Fruit fly (Drosophila melanogaster) whole organism, embryonic: ENCODE data around the gene Rbp1-like.

Experiments
- CG10147 ChIP-seq: fragments of 200-800 bp; sonication (Bioruptor generic); optimal IDR thresholded peaks from 2 replicates; lab custom pipeline; 2019; ENCODE audit warnings: missing biosample characterization, mild to moderate bottlenecking, missing genetic modification characterization, moderate library complexity
- CG10654 ChIP-seq: fragments of 200-800 bp; sonication (Bioruptor generic); optimal IDR thresholded peaks from 2 replicates; lab custom pipeline; 2016; ENCODE audit warnings: missing biosample characterization, missing genetic modification characterization
- CG11085 ChIP-seq: fragments of 200-800 bp; sonication (Bioruptor generic); IDR thresholded peaks from 2 replicates; pipeline ENCODE4 v1.3.6; 2022; ENCODE audit warnings: missing biosample characterization, missing genetic modification characterization
- CG11093 ChIP-seq: fragments of 200-800 bp; sonication (Bioruptor generic); IDR thresholded peaks from 3 replicates; pipeline ENCODE4 v1.3.6; 2022; ENCODE audit warnings: missing biosample characterization, missing genetic modification characterization
- CG11695 ChIP-seq: fragments of 200-800 bp; sonication (Bioruptor generic); IDR thresholded peaks from 3 replicates; pipeline ENCODE4 v1.3.6; 2022; ENCODE audit warnings: missing biosample characterization, missing genetic modification characterization
- CG12659 ChIP-seq: fragments of 200-800 bp; sonication (Bioruptor generic); optimal IDR thresholded peaks from 3 replicates; lab custom pipeline; 2017; ENCODE audit warnings: mild to moderate bottlenecking, missing biosample characterization, missing genetic modification reagents, missing genetic modification characterization
- CG14860 ChIP-seq: fragments of 200-800 bp; sonication (Bioruptor generic); IDR thresholded peaks from 3 replicates; pipeline ENCODE4 v1.3.6; 2022; ENCODE audit warnings: missing biosample characterization, missing genetic modification characterization; ENCODE audit not compliant: partially characterized antibody
- CG17385 ChIP-seq: fragments of 200-800 bp; sonication (Bioruptor generic); optimal IDR thresholded peaks from 3 replicates; lab custom pipeline; 2018; ENCODE audit warnings: missing biosample characterization, mild to moderate bottlenecking, missing genetic modification characterization
- CG1792 ChIP-seq: fragments of 200-800 bp; sonication (Bioruptor generic); optimal IDR thresholded peaks from 2 replicates; lab custom pipeline; 2016; ENCODE audit warnings: missing biosample characterization, missing genetic modification characterization
- CG18011 ChIP-seq: fragments of 200-800 bp; sonication (Bioruptor generic); optimal IDR thresholded peaks from 2 replicates; lab custom pipeline; 2017; ENCODE audit warnings: missing biosample characterization, missing genetic modification characterization, mild to moderate bottlenecking, moderate library complexity, missing genotype
- CG2199 ChIP-seq: fragments of 200-800 bp; sonication (Bioruptor generic); IDR thresholded peaks from 3 replicates; pipeline ENCODE4 v1.3.6; 2022; ENCODE audit warnings: missing biosample characterization, missing genetic modification characterization
- CG2202 ChIP-seq: fragments of 200-800 bp; sonication (Bioruptor generic); optimal IDR thresholded peaks from 2 replicates; lab custom pipeline; 2018; ENCODE audit warnings: missing biosample characterization, mild to moderate bottlenecking, missing genetic modification characterization
- CG34376 ChIP-seq: fragments of 200-800 bp; sonication (Bioruptor generic); optimal IDR thresholded peaks from 2 replicates; lab custom pipeline; 2018; ENCODE audit warnings: missing biosample characterization, mild to moderate bottlenecking, missing genetic modification characterization
- CG34422 ChIP-seq: fragments of 200-800 bp; sonication (Bioruptor generic); IDR thresholded peaks from 3 replicates; pipeline ENCODE4 v1.3.6; 2022; ENCODE audit warnings: missing biosample characterization, missing genetic modification characterization
- CG3847 ChIP-seq: fragments of 200-800 bp; sonication (Bioruptor generic); IDR thresholded peaks from 2 replicates; pipeline ENCODE4 v1.3.6; 2022; ENCODE audit warnings: missing biosample characterization, missing genetic modification characterization
- CG6175 ChIP-seq: fragments of 200-800 bp; sonication (Bioruptor generic); IDR thresholded peaks from 3 replicates; pipeline ENCODE4 v1.3.6; 2022; ENCODE audit warnings: missing biosample characterization, missing genetic modification characterization
- CG8290 ChIP-seq, 3 experiments: fragments of 200-800 bp; sonication (Bioruptor generic); optimal IDR thresholded peaks; 2 replicates each; lab custom pipeline; 2016 to 2019; ENCODE audit warnings: missing biosample characterization in 3 of 3, missing genetic modification characterization in 3 of 3, mild to moderate bottlenecking in 2 of 3, moderate library complexity in 1 of 3
- CTCF ChIP-seq: fragments of 200-800 bp; sonication (Bioruptor generic); optimal IDR thresholded peaks from 2 replicates; lab custom pipeline; 2017; ENCODE audit warnings: missing biosample characterization, mild to moderate bottlenecking, missing genetic modification characterization, moderate library complexity
- H15 ChIP-seq: fragments of 200-800 bp; sonication (Bioruptor generic); IDR thresholded peaks from 3 replicates; pipeline ENCODE4 v1.3.6; 2022; ENCODE audit warnings: missing biosample characterization, missing genetic modification characterization
- Hmr ChIP-seq: fragments of 200-800 bp; sonication (Bioruptor generic); optimal IDR thresholded peaks from 3 replicates; lab custom pipeline; 2017; ENCODE audit warnings: mild to moderate bottlenecking, missing biosample characterization, missing genetic modification reagents, missing genetic modification characterization
- MESR4 ChIP-seq: fragments of 200-800 bp; sonication (Bioruptor generic); optimal IDR thresholded peaks from 2 replicates; lab custom pipeline; 2018; ENCODE audit warnings: missing biosample characterization, mild to moderate bottlenecking, missing genetic modification characterization, moderate library complexity
- Meics ChIP-seq: fragments of 200-800 bp; sonication (Bioruptor generic); optimal IDR thresholded peaks from 2 replicates; lab custom pipeline; 2017; ENCODE audit warnings: missing biosample characterization, mild to moderate bottlenecking, missing genetic modification characterization
- Nf-YC ChIP-seq: fragments of 200-800 bp; optimal IDR thresholded peaks from 3 replicates; lab custom pipeline; 2019; ENCODE audit warnings: missing biosample characterization, mild to moderate bottlenecking, missing genetic modification characterization, moderate library complexity
- Opbp ChIP-seq: fragments of 200-800 bp; sonication (Bioruptor generic); IDR thresholded peaks from 3 replicates; pipeline ENCODE4 v1.3.6; 2022; ENCODE audit warnings: missing biosample characterization, missing genetic modification characterization; ENCODE audit not compliant: partially characterized antibody
- Rfx ChIP-seq: fragments of 200-800 bp; sonication (Bioruptor generic); IDR thresholded peaks from 2 replicates; pipeline ENCODE4 v1.3.6; 2022; ENCODE audit warnings: missing biosample characterization, missing genetic modification characterization
- Sox100B ChIP-seq: fragments of 200-800 bp; sonication (Bioruptor generic); optimal IDR thresholded peaks from 3 replicates; lab custom pipeline; 2018; ENCODE audit warnings: missing biosample characterization, mild to moderate bottlenecking, missing genetic modification characterization
- Tbp ChIP-seq: fragments of >200 bp; optimal IDR thresholded peaks from 2 replicates; lab custom pipeline; 2018; ENCODE audit warnings: missing biosample characterization, missing genetic modification characterization
- ash1 ChIP-seq: fragments of 200-800 bp; sonication (Bioruptor generic); optimal IDR thresholded peaks from 2 replicates; lab custom pipeline; 2018; ENCODE audit warnings: missing biosample characterization, mild to moderate bottlenecking, missing genetic modification characterization
- az2 ChIP-seq: fragments of 200-800 bp; sonication (Bioruptor generic); optimal IDR thresholded peaks from 3 replicates; lab custom pipeline; 2016; ENCODE audit warnings: missing biosample characterization, missing genetic modification characterization
- bsh ChIP-seq, 2 experiments: fragments of 200-800 bp; sonication (Bioruptor generic); optimal IDR thresholded peaks; 2 replicates each; lab custom pipeline; 2017 to 2018; ENCODE audit warnings: mild to moderate bottlenecking in 2 of 2, missing biosample characterization in 2 of 2, missing genetic modification characterization in 2 of 2, moderate library complexity in 1 of 2
- crol ChIP-seq: fragments of 200-800 bp; sonication (Bioruptor generic); IDR thresholded peaks from 2 replicates; pipeline ENCODE4 v1.3.6; 2022; ENCODE audit warnings: missing biosample characterization, missing genetic modification characterization
- cwo ChIP-seq: fragments of 200-800 bp; sonication (Bioruptor generic); optimal IDR thresholded peaks from 3 replicates; lab custom pipeline; 2017; ENCODE audit warnings: missing biosample characterization, missing genetic modification characterization, mild to moderate bottlenecking, moderate library complexity, missing genetic modification reagents
- da ChIP-seq: fragments of 200-800 bp; sonication (Bioruptor generic); optimal IDR thresholded peaks from 2 replicates; lab custom pipeline; 2016; ENCODE audit warnings: missing biosample characterization, missing genetic modification characterization
- dimm ChIP-seq: fragments of 200-800 bp; sonication (Bioruptor generic); IDR thresholded peaks from 2 replicates; pipeline ENCODE4 v1.3.6; 2022; ENCODE audit warnings: missing biosample characterization, missing genetic modification characterization
- disco-r ChIP-seq: fragments of 200-800 bp; sonication (Bioruptor generic); optimal IDR thresholded peaks from 2 replicates; lab custom pipeline; 2016; ENCODE audit warnings: missing biosample characterization, missing genetic modification characterization
- gro ChIP-seq: fragments of 200-800 bp; sonication (Bioruptor generic); optimal IDR thresholded peaks from 2 replicates; lab custom pipeline; 2016; ENCODE audit warnings: missing biosample characterization, missing genetic modification characterization
- gt ChIP-seq: fragments of 200-800 bp; sonication (Bioruptor generic); IDR thresholded peaks from 2 replicates; pipeline ENCODE4 v1.3.6; 2022; ENCODE audit warnings: missing biosample characterization, missing genetic modification characterization
- h ChIP-seq: fragments of >200 bp; optimal IDR thresholded peaks from 2 replicates; lab custom pipeline; 2017
- kah ChIP-seq: fragments of 200-800 bp; sonication (Bioruptor generic); optimal IDR thresholded peaks from 2 replicates; lab custom pipeline; 2018; ENCODE audit warnings: missing biosample characterization, mild to moderate bottlenecking, missing genetic modification characterization
- kay ChIP-seq: fragments of 200-800 bp; sonication (Bioruptor generic); optimal IDR thresholded peaks from 2 replicates; lab custom pipeline; 2016; ENCODE audit warnings: missing biosample characterization, missing genetic modification characterization
- luna ChIP-seq: fragments of 200-800 bp; sonication (Bioruptor generic); optimal IDR thresholded peaks from 2 replicates; lab custom pipeline; 2016; ENCODE audit warnings: missing biosample characterization, missing genetic modification characterization
- psq ChIP-seq: fragments of 200-800 bp; sonication (Bioruptor generic); optimal IDR thresholded peaks from 2 replicates; lab custom pipeline; 2017; ENCODE audit warnings: missing biosample characterization, missing genetic modification characterization
- schlank ChIP-seq: fragments of 200-800 bp; sonication (Bioruptor generic); optimal IDR thresholded peaks from 2 replicates; lab custom pipeline; 2018; ENCODE audit warnings: missing biosample characterization, mild to moderate bottlenecking, missing genetic modification characterization
- sima ChIP-seq: fragments of 200-800 bp; sonication (Bioruptor generic); optimal IDR thresholded peaks from 2 replicates; lab custom pipeline; 2016; ENCODE audit warnings: missing biosample characterization, missing genetic modification characterization
- slbo ChIP-seq: fragments of 200-800 bp; sonication (Bioruptor generic); IDR thresholded peaks from 2 replicates; pipeline ENCODE4 v1.3.6; 2022; ENCODE audit warnings: missing biosample characterization, missing genetic modification characterization
- so ChIP-seq: fragments of 200-800 bp; sonication (Bioruptor generic); IDR thresholded peaks from 3 replicates; pipeline ENCODE4 v1.3.6; 2022; ENCODE audit warnings: missing biosample characterization, missing genetic modification characterization
- sug ChIP-seq: fragments of 200-800 bp; optimal IDR thresholded peaks from 2 replicates; lab custom pipeline; 2019; ENCODE audit warnings: missing biosample characterization, mild to moderate bottlenecking, missing genetic modification characterization, moderate library complexity
- tin ChIP-seq: fragments of 200-800 bp; sonication (Bioruptor generic); optimal IDR thresholded peaks from 3 replicates; lab custom pipeline; 2016; ENCODE audit warnings: missing biosample characterization, missing genetic modification characterization
- zf30C ChIP-seq: fragments of 200-800 bp; sonication (Bioruptor generic); optimal IDR thresholded peaks from 3 replicates; lab custom pipeline; 2018; ENCODE audit warnings: missing biosample characterization, mild to moderate bottlenecking, missing genetic modification characterization

The Rbp1-like gene

DNA sequence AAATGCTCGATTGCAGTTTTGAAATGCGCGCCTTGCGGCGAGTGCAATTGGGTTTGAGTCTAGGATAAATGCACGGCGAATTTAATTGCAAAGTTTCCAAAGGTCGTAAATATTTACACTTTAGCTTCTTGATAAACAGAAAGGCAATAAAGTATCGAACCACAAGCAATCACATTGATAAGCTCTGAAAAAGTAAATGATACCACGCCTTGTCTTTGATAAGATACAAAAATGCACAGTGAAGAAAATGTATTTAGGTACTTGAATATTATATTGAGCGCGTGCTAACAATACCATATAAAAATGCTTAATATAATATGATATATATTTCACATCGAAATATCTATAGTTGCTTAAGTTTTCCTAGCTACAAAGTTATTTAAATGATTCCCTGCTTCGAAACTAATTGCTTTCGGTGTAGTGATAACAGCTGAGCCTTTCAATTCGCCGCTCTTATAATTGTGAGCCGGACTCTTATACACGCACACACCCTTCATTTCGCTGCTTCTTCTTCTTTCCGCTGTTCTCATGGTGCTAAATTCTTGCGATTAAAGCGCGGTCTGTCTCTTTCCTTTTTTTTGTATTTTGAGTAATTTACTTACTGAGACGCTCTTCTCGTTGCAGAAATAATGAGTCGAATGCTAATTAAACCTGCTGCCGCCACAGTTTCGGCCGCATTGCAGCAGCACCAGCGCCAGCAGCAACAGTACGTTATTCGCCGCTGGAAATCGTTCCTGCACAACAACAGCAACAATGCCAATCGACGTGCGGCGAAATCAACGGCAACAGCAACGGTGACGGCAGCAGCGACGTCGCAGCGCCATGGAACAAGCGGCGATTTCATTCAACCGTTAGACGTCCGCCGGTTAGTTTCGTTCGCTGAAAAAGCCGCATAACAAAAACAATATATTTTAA is 11.2 kb downstream of the Rbp1-like start (continued):
- TF ChIP-seq CG2199 (0 out of 3 replicates have a peak, but pooled peaks have one; percentile 65), CG34376 (GFP tag; lab: Kevin White, UChicago) (peak; percentile 85), crol (GFP tag; lab: Robert Waterston, UW) (no peak), CG10147 (GFP tag; lab: Kevin White, UChicago) (peak; percentile 70), zf30C (GFP tag; lab: Kevin White, UChicago) (peak; percentile 97), H15 (GFP tag; lab: Robert Waterston, UW) (peak; percentile 78), schlank (tag; lab: Kevin White, UChicago) (no peak), so (GFP tag; lab: Robert Waterston, UW) (peak; percentile 89), kay (GFP tag; lab: Kevin White, UChicago) (no peak), da (GFP tag; lab: Kevin White, UChicago) (no peak), CG10654 (peak; percentile 80), gt (no peak), Sox100B (peak; percentile 89), MESR4 (GFP tag; lab: Kevin White, UChicago) (no peak), gro (GFP tag; lab: Kevin White, UChicago) (peak; percentile 74), az2 (GFP tag; lab: Kevin White, UChicago) (peak; percentile 85), CG34422 (GFP tag; lab: Robert Waterston, UW) (peak; percentile 81), Opbp (GFP tag; lab: Robert Waterston, UW) (no peak), Nf-YC (tag; lab: Kevin White, UChicago) (peak; percentile 73), CG12659 (GFP tag; lab: Kevin White, UChicago) (peak; percentile 82), tin (peak; percentile 81), CG6175 (0 out of 3 replicates have a peak, but pooled peaks have one; percentile 35), dimm (GFP tag; lab: Robert Waterston, UW) (no peak; the same call in 1 of the 2 replicates), CG11695 (GFP tag; lab: Robert Waterston, UW) (peak; percentile 86), CG8290 (GFP tag; optimal IDR thresholded peaks at IDR 0.05; lab: Kevin White, UChicago) (peak; percentile 36), CG8290 (tag; optimal IDR thresholded peaks at IDR 0.05; lab: Kevin White, UChicago) (peak in 1 of 2 experiments; percentile 63), CG3847 (peak; percentile 73), CG1792 (peak; percentile 7), CG17385 (GFP tag; lab: Kevin White, UChicago) (peak; percentile 96), CG2202 (tag; lab: Kevin White, UChicago) (peak; percentile 25), slbo (GFP tag; lab: Robert Waterston, UW) (peak; percentile 87), kah (GFP tag; lab: Kevin White, UChicago) (peak; percentile 58), Meics (GFP tag; lab: Kevin White, UChicago) (peak; percentile 87), CG14860 (GFP tag; lab: Robert Waterston, UW) (no peak), CG18011 (GFP tag; lab: Kevin White, UChicago) (peak; percentile 33), bsh (GFP tag; optimal IDR thresholded peaks at IDR 0.05; lab: Kevin White, UChicago) (peak; percentile 68 to 90), Rfx (peak; percentile 89), CG11093 (GFP tag; lab: Robert Waterston, UW) (peak; percentile 61; the same call in 2 of the 3 replicates), CG11085 (GFP tag; lab: Robert Waterston, UW) (peak; percentile 73), Hmr (GFP tag; lab: Kevin White, UChicago) (peak; percentile 89), h (lab: Kevin White, UChicago) (no peak), luna (GFP tag; lab: Kevin White, UChicago) (no peak), sima (GFP tag; lab: Kevin White, UChicago) (no peak), cwo (peak; percentile 63), psq (peak; percentile 14), sug (tag; lab: Kevin White, UChicago) (peak; percentile 83), CTCF (GFP tag; lab: Kevin White, UChicago) (peak; percentile 35), ash1 (GFP tag; lab: Kevin White, UChicago) (no peak), disco-r (no peak), Tbp (no peak)
